Worm (Caenorhabditis elegans) whole organism, late embryonic: Measurements from ENCODE around the gene ncs-6.

Experiments used
- ama-1 ChIP-seq: fragments of 150-350 bp; optimal IDR thresholded peaks from 2 replicates; lab custom pipeline; 2014
- ceh-31 ChIP-seq: sonication (generic microtip); optimal IDR thresholded peaks from 2 replicates; lab custom pipeline; 2016; ENCODE audit warnings: missing genetic modification characterization, missing compliant biosample characterization
- eyg-1 ChIP-seq: sonication (generic microtip); optimal IDR thresholded peaks from 2 replicates; lab custom pipeline; 2016; ENCODE audit warnings: missing genotype, missing genetic modification characterization, missing compliant biosample characterization
- lim-6 ChIP-seq: sonication (generic microtip); optimal IDR thresholded peaks from 2 replicates; lab custom pipeline; 2016; ENCODE audit warnings: missing genetic modification characterization, missing compliant biosample characterization
- pag-3 ChIP-seq: sonication (generic microtip); optimal IDR thresholded peaks from 2 replicates; lab custom pipeline; 2016; ENCODE audit warnings: missing compliant biosample characterization, missing genetic modification characterization, borderline replicate concordance

DNA sequence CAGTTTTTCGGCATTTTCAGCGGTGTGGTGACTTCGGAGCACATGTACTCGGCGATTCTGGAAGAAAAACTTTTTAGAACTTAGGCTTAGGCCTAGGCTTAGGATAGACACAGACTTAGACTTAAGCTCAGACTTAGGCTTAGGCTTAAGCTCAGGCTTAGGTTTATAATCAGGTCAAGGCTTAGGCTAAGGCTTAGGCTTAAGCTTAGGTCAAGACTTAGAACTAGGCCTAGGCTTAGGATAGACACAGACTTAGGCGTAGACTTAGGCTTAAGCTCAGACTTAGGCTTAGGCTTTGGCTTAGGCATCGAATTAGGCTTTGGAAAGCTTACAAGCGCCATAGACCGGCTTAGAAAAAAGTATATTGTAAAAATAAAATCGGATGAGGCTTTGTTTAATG, 51.8 kb downstream of the ncs-6 start:
- TF ChIP-seq ceh-31 (tag; lab: Kevin White, UChicago) = no peak
- no peak for TF ChIP-seq eyg-1 (tag; lab: Kevin White, UChicago)
- no peak for TF ChIP-seq ama-1 (lab: Kevin White, UChicago)
- no peak for TF ChIP-seq lim-6 (tag; lab: Kevin White, UChicago)
- TF ChIP-seq pag-3 (tag; lab: Kevin White, UChicago) = no peak
